Worm (Caenorhabditis elegans) whole organism, young adult: Measurements from ENCODE around the gene srz-1.

Experiments used
- B0019.2 ChIP-seq: fragments of 200-800 bp; sonication (Bioruptor generic); conservative IDR thresholded peaks from 2 replicates; pipeline ENCODE4 v1.3.6; 2022; ENCODE audit warnings: missing genetic modification reagents, missing genetic modification characterization, missing compliant biosample characterization
- B0035.1 ChIP-seq: sonication (generic microtip); optimal IDR thresholded peaks from 2 replicates; lab custom pipeline; 2016; ENCODE audit warnings: missing genetic modification characterization, mild to moderate bottlenecking, missing compliant biosample characterization, missing genotype, missing genetic modification reagents
- D2030.7 ChIP-seq: fragments of 200-800 bp; sonication (Bioruptor generic); IDR thresholded peaks from 2 replicates; pipeline ENCODE4 v1.3.6; 2022; ENCODE audit warnings: missing genetic modification reagents, missing genetic modification characterization, missing compliant biosample characterization
- F22D6.2 ChIP-seq: sonication (generic microtip); optimal IDR thresholded peaks from 2 replicates; lab custom pipeline; 2016; ENCODE audit warnings: mild to moderate bottlenecking, missing genetic modification characterization, missing compliant biosample characterization
- F55B11.4 ChIP-seq: sonication (generic microtip); optimal IDR thresholded peaks from 2 replicates; lab custom pipeline; 2016; ENCODE audit warnings: missing compliant biosample characterization, missing genetic modification characterization, borderline replicate concordance; ENCODE audit not compliant: insufficient read depth
- F57A8.1 ChIP-seq: fragments of 200-800 bp; sonication (Bioruptor generic); optimal IDR thresholded peaks from 2 replicates; lab custom pipeline; 2018; ENCODE audit warnings: mild to moderate bottlenecking, missing genetic modification characterization, moderate library complexity, missing compliant biosample characterization
- T26A5.8 ChIP-seq: sonication (generic microtip); optimal IDR thresholded peaks from 2 replicates; lab custom pipeline; 2016; ENCODE audit warnings: missing genetic modification characterization, missing compliant biosample characterization
- Y53G8AR.9 ChIP-seq: fragments of 200-800 bp; sonication (Bioruptor generic); conservative IDR thresholded peaks from 2 replicates; pipeline ENCODE4 v1.3.6; 2022; ENCODE audit warnings: missing genetic modification reagents, missing genetic modification characterization, missing compliant biosample characterization
- akir-1 ChIP-seq: fragments of 200-800 bp; sonication (Bioruptor generic); optimal IDR thresholded peaks from 2 replicates; lab custom pipeline; 2018; ENCODE audit warnings: mild to moderate bottlenecking, missing genetic modification characterization, moderate library complexity, missing compliant biosample characterization
- athp-1 ChIP-seq: sonication (generic microtip); optimal IDR thresholded peaks from 2 replicates; lab custom pipeline; 2017; ENCODE audit warnings: mild to moderate bottlenecking, missing genetic modification characterization, missing compliant biosample characterization
- bed-1 ChIP-seq: fragments of 200-800 bp; sonication (Bioruptor generic); IDR thresholded peaks from 2 replicates; pipeline ENCODE4 v1.3.6; 2022; ENCODE audit warnings: missing genetic modification reagents, missing genetic modification characterization, missing compliant biosample characterization
- ccch-3 ChIP-seq: fragments of 200-800 bp; sonication (Bioruptor generic); optimal IDR thresholded peaks from 2 replicates; lab custom pipeline; 2018; ENCODE audit warnings: mild to moderate bottlenecking, missing genetic modification characterization, missing compliant biosample characterization
- ceh-100 ChIP-seq: fragments of 200-800 bp; sonication (Bioruptor generic); IDR thresholded peaks from 2 replicates; pipeline ENCODE4 v1.3.6; 2022; ENCODE audit warnings: missing genetic modification reagents, missing genetic modification characterization, missing compliant biosample characterization
- ceh-79 ChIP-seq: sonication (generic microtip); optimal IDR thresholded peaks from 2 replicates; lab custom pipeline; 2017; ENCODE audit warnings: mild to moderate bottlenecking, missing genetic modification characterization, missing compliant biosample characterization
- ceh-91 ChIP-seq: fragments of 200-800 bp; sonication (Bioruptor generic); IDR thresholded peaks from 2 replicates; pipeline ENCODE4 v1.3.6; 2022; ENCODE audit warnings: missing genetic modification reagents, missing genetic modification characterization, missing compliant biosample characterization
- dox-1 ChIP-seq: fragments of 200-800 bp; sonication (Bioruptor generic); IDR thresholded peaks from 2 replicates; pipeline ENCODE4 v1.3.6; 2022; ENCODE audit warnings: missing genetic modification reagents, missing genetic modification characterization, missing compliant biosample characterization
- efl-1 ChIP-seq: fragments of 150-350 bp; optimal IDR thresholded peaks from 2 replicates; lab custom pipeline; 2014; ENCODE audit warnings: missing biosample characterization, missing genetic modification reagents, missing genetic modification characterization
- egl-44 ChIP-seq: fragments of 200-800 bp; sonication (Bioruptor generic); IDR thresholded peaks from 2 replicates; pipeline ENCODE4 v1.3.6; 2022; ENCODE audit warnings: missing genetic modification reagents, missing genetic modification characterization, missing compliant biosample characterization
- egrh-3 ChIP-seq: fragments of 200-800 bp; sonication (Bioruptor generic); IDR thresholded peaks from 2 replicates; pipeline ENCODE4 v1.3.6; 2022; ENCODE audit warnings: missing genetic modification reagents, missing genetic modification characterization, missing compliant biosample characterization
- ets-4 ChIP-seq: fragments of 200-800 bp; sonication (Bioruptor generic); optimal IDR thresholded peaks from 2 replicates; lab custom pipeline; 2018; ENCODE audit warnings: mild to moderate bottlenecking, missing genetic modification characterization, missing compliant biosample characterization
- fkh-3 ChIP-seq: sonication (generic microtip); optimal IDR thresholded peaks from 2 replicates; lab custom pipeline; 2016; ENCODE audit warnings: mild to moderate bottlenecking, missing genetic modification characterization, missing compliant biosample characterization
- gei-17 ChIP-seq: fragments of 200-800 bp; sonication (Bioruptor generic); optimal IDR thresholded peaks from 2 replicates; lab custom pipeline; 2018; ENCODE audit warnings: mild to moderate bottlenecking, missing genetic modification characterization, missing compliant biosample characterization
- hlh-26 ChIP-seq: fragments of 200-800 bp; sonication (Bioruptor generic); conservative IDR thresholded peaks from 2 replicates; pipeline ENCODE4 v1.3.6; 2022; ENCODE audit warnings: missing genetic modification reagents, missing genetic modification characterization, missing compliant biosample characterization
- hrde-1 ChIP-seq: sonication (generic microtip); optimal IDR thresholded peaks from 2 replicates; lab custom pipeline; 2016; ENCODE audit warnings: missing genetic modification characterization, mild to moderate bottlenecking, missing compliant biosample characterization, moderate library complexity, missing genotype, missing genetic modification reagents, borderline replicate concordance
- lin-54 ChIP-seq: fragments of 200-800 bp; sonication (Bioruptor generic); optimal IDR thresholded peaks from 2 replicates; lab custom pipeline; 2018; ENCODE audit warnings: mild to moderate bottlenecking, missing genetic modification characterization, missing compliant biosample characterization
- lsy-27 ChIP-seq: sonication (generic microtip); optimal IDR thresholded peaks from 2 replicates; lab custom pipeline; 2017; ENCODE audit warnings: missing genetic modification characterization, mild to moderate bottlenecking, missing compliant biosample characterization, antibody characterized with exemption, missing genotype, borderline replicate concordance; ENCODE audit not compliant: insufficient read depth
- madf-3 ChIP-seq: fragments of 200-800 bp; sonication (Bioruptor generic); IDR thresholded peaks from 2 replicates; pipeline ENCODE4 v1.3.6; 2022; ENCODE audit warnings: missing genetic modification reagents, missing genetic modification characterization, missing compliant biosample characterization
- mes-4 ChIP-seq: sonication (generic microtip); optimal IDR thresholded peaks from 2 replicates; lab custom pipeline; 2016; ENCODE audit warnings: missing genotype, missing genetic modification characterization, missing compliant biosample characterization
- nfya-1 ChIP-seq: sonication (generic microtip); optimal IDR thresholded peaks from 2 replicates; lab custom pipeline; 2017; ENCODE audit warnings: antibody characterized with exemption, missing compliant biosample characterization, missing genetic modification characterization, borderline replicate concordance; ENCODE audit not compliant: insufficient read depth
- nfya-2 ChIP-seq: fragments of 200-800 bp; sonication (Bioruptor generic); IDR thresholded peaks from 2 replicates; pipeline ENCODE4 v1.3.6; 2022; ENCODE audit warnings: missing genetic modification reagents, missing genetic modification characterization, missing compliant biosample characterization
- nhr-120 ChIP-seq: fragments of 200-800 bp; sonication (Bioruptor generic); IDR thresholded peaks from 2 replicates; pipeline ENCODE4 v1.3.6; 2022; ENCODE audit warnings: missing genetic modification characterization, missing compliant biosample characterization
- pbrm-1 ChIP-seq: fragments of 200-800 bp; sonication (Bioruptor generic); IDR thresholded peaks from 2 replicates; pipeline ENCODE4 v1.3.6; 2022; ENCODE audit warnings: missing genetic modification reagents, missing genetic modification characterization, missing compliant biosample characterization
- pha-4 ChIP-seq: fragments of 150-350 bp; sonication (generic microtip); optimal IDR thresholded peaks from 2 replicates; lab custom pipeline; 2014; ENCODE audit warnings: missing biosample characterization, missing genetic modification reagents, missing genetic modification characterization
- rcor-1 ChIP-seq: fragments of 200-800 bp; sonication (Bioruptor generic); IDR thresholded peaks from 2 replicates; pipeline ENCODE4 v1.3.6; 2022; ENCODE audit warnings: missing genetic modification reagents, missing genetic modification characterization, missing compliant biosample characterization
- repo-1 ChIP-seq: sonication (generic microtip); optimal IDR thresholded peaks from 2 replicates; lab custom pipeline; 2017; ENCODE audit warnings: mild to moderate bottlenecking, missing genetic modification characterization, missing compliant biosample characterization
- rpc-1 ChIP-seq, 2 experiments: fragments of 150-350 bp in 1 of 2; sonication (generic microtip) in 1 of 2; optimal IDR thresholded peaks; 2 replicates each; lab custom pipeline; 2014 to 2018; ENCODE audit warnings: missing biosample characterization in 1 of 2, missing genetic modification characterization in 1 of 2, missing genetic modification reagents in 1 of 2, missing genotype in 1 of 2
- sdz-38 ChIP-seq: sonication (generic microtip); optimal IDR thresholded peaks from 2 replicates; lab custom pipeline; 2016; ENCODE audit warnings: missing genotype, missing genetic modification characterization, missing compliant biosample characterization
- sea-2 ChIP-seq: fragments of 200-800 bp; sonication (Bioruptor generic); IDR thresholded peaks from 2 replicates; pipeline ENCODE4 v1.3.6; 2022; ENCODE audit warnings: missing genetic modification characterization, missing compliant biosample characterization
- snpc-3.4 ChIP-seq: sonication (generic microtip); optimal IDR thresholded peaks from 2 replicates; lab custom pipeline; 2017; ENCODE audit warnings: missing genetic modification characterization, mild to moderate bottlenecking, missing compliant biosample characterization, antibody characterized with exemption, moderate library complexity, missing genotype, missing genetic modification reagents
- sptf-2 ChIP-seq: fragments of 200-800 bp; sonication (Bioruptor generic); optimal IDR thresholded peaks from 2 replicates; lab custom pipeline; 2018; ENCODE audit warnings: mild to moderate bottlenecking, missing genetic modification characterization, missing compliant biosample characterization
- tlf-1 ChIP-seq: fragments of 200-800 bp; sonication (Bioruptor generic); optimal IDR thresholded peaks from 2 replicates; lab custom pipeline; 2018; ENCODE audit warnings: mild to moderate bottlenecking, missing genetic modification characterization, missing compliant biosample characterization
- unc-130 ChIP-seq: sonication (generic microtip); optimal IDR thresholded peaks from 2 replicates; lab custom pipeline; 2016; ENCODE audit warnings: missing genetic modification reagents, missing genetic modification characterization, missing compliant biosample characterization
- zim-3 ChIP-seq: sonication (generic microtip); optimal IDR thresholded peaks from 2 replicates; lab custom pipeline; 2017; ENCODE audit warnings: mild to moderate bottlenecking, missing genetic modification characterization, moderate library complexity, missing compliant biosample characterization
- ztf-22 ChIP-seq: fragments of 200-800 bp; sonication (Bioruptor generic); optimal IDR thresholded peaks from 2 replicates; lab custom pipeline; 2018; ENCODE audit warnings: mild to moderate bottlenecking, missing genetic modification characterization, moderate library complexity, missing compliant biosample characterization
- ztf-3 ChIP-seq: fragments of 200-800 bp; sonication (Bioruptor generic); optimal IDR thresholded peaks from 2 replicates; lab custom pipeline; 2018; ENCODE audit warnings: mild to moderate bottlenecking, missing genetic modification characterization, missing compliant biosample characterization
- ztf-6 ChIP-seq: fragments of 200-800 bp; sonication (Bioruptor generic); IDR thresholded peaks from 2 replicates; pipeline ENCODE4 v1.3.6; 2022; ENCODE audit warnings: missing genetic modification reagents, missing genetic modification characterization, missing compliant biosample characterization

Gene srz-1

DNA sequence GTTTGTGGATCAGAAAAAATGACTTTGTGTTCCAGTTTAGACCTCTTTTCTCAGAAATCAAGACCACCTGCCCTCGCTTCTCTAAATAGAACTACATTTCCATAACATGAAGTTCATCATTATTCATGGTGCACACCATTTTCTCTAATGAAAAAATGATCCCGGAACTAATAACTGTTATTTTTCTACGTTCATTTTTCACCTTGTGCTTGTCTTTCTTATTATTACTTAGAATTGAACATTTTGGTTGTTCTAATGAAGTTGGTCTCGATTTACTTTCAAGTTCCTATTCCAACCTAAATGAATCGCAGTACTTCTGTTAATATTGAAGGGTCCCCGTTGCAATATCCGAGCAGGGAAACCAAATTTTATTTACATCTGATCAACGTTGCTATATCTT lies 7.2 kb downstream of the srz-1 start, which contains the start of gene srw-36:
TSS of gene srw-36 (plus strand) at position 301 of the 400 bp plus-strand sequence.
- TF ChIP-seq rpc-1 (optimal IDR thresholded peaks at IDR 0.05; lab: Kevin White, UChicago) (no peak), rpc-1 (tag; optimal IDR thresholded peaks at IDR 0.05; lab: Kevin White, UChicago) (no peak), ceh-79 (no peak), nhr-120 (GFP tag; lab: Robert Waterston, UW) (no peak), pbrm-1 (GFP tag; lab: Robert Waterston, UW) (no peak), ztf-6 (no peak), B0019.2 (GFP tag; lab: Robert Waterston, UW) (no peak), D2030.7 (GFP tag; lab: Robert Waterston, UW) (no peak), ztf-22 (no peak), repo-1 (tag; lab: Kevin White, UChicago) (no peak), tlf-1 (GFP tag; lab: Kevin White, UChicago) (no peak), ets-4 (GFP tag; lab: Kevin White, UChicago) (no peak), hrde-1 (tag; lab: Kevin White, UChicago) (no peak), egl-44 (no peak), B0035.1 (tag; lab: Kevin White, UChicago) (no peak), nfya-2 (no peak), lin-54 (no peak), madf-3 (GFP tag; lab: Robert Waterston, UW) (no peak), dox-1 (no peak), rcor-1 (GFP tag; lab: Robert Waterston, UW) (no peak)

DNA sequence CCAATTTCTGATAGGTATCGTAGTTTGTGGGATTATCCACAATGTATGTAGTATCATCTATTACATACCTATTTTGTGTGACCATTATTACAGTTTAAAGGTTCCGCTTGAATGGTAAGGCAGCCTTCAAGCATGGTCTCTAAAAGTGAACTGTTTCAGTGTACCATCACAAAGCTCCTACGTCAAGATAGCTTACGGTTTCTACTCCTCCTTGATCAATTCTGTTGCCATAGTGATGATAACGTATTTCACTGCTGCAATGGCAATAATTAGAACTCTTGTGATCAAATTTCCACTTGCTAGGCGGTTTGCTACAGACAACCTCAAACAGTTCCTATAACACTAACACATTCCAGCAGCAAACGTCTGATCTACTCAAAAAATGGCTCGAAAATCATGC lies 7.7 kb downstream of the srz-1 start:
- TF ChIP-seq hlh-26 = no peak
- no peak for TF ChIP-seq ceh-100 (GFP tag; lab: Robert Waterston, UW)
- TF ChIP-seq nfya-1 (tag; lab: Kevin White, UChicago) = no peak
- no peak for TF ChIP-seq gei-17 (GFP tag; lab: Kevin White, UChicago)
- no peak for TF ChIP-seq pha-4 (tag; lab: Kevin White, UChicago)
- no peak for TF ChIP-seq efl-1 (GFP tag; lab: Kevin White, UChicago)
- no peak for TF ChIP-seq Y53G8AR.9 (GFP tag; lab: Robert Waterston, UW)
- TF ChIP-seq T26A5.8 (tag; lab: Kevin White, UChicago) = no peak
- no peak for TF ChIP-seq ztf-22
- TF ChIP-seq athp-1 = no peak
- no peak for TF ChIP-seq lsy-27
- no peak for TF ChIP-seq F57A8.1
- TF ChIP-seq bed-1 (GFP tag; lab: Robert Waterston, UW) = no peak
- no peak for TF ChIP-seq ztf-3
- TF ChIP-seq fkh-3 (tag; lab: Kevin White, UChicago) = no peak
- TF ChIP-seq mes-4 (tag; lab: Kevin White, UChicago) = no peak
- no peak for TF ChIP-seq rpc-1 (optimal IDR thresholded peaks at IDR 0.05; lab: Kevin White, UChicago)
- no peak for TF ChIP-seq rpc-1 (tag; optimal IDR thresholded peaks at IDR 0.05; lab: Kevin White, UChicago)
- no peak for TF ChIP-seq sdz-38 (tag; lab: Kevin White, UChicago)
- no peak for TF ChIP-seq ceh-91

- TF ChIP-seq rpc-1 (optimal IDR thresholded peaks at IDR 0.05; lab: Kevin White, UChicago) (no peak), rpc-1 (tag; optimal IDR thresholded peaks at IDR 0.05; lab: Kevin White, UChicago) (no peak), zim-3 (tag; lab: Kevin White, UChicago) (no peak), unc-130 (GFP tag; lab: Kevin White, UChicago) (no peak), B0019.2 (GFP tag; lab: Robert Waterston, UW) (no peak), sea-2 (GFP tag; lab: Robert Waterston, UW) (no peak), F55B11.4 (no peak), akir-1 (GFP tag; lab: Kevin White, UChicago) (no peak), tlf-1 (GFP tag; lab: Kevin White, UChicago) (no peak), ccch-3 (GFP tag; lab: Kevin White, UChicago) (no peak), egrh-3 (no peak), snpc-3.4 (tag; lab: Kevin White, UChicago) (no peak), F22D6.2 (tag; lab: Kevin White, UChicago) (no peak), ztf-3 (no peak), sptf-2 (GFP tag; lab: Kevin White, UChicago) (no peak)
Measured at ce11 chrV:16685725-16686124, 10.1 kb downstream of the srz-1 start, which contains the start of gene srw-43. Gene srw-43 (plus strand): TSS chrV:16686025.
